Fruit fly (Drosophila melanogaster) whole organism, larva: Measurements from ENCODE around the gene alphaTub67C.

ENCODE experiments used
- noc ChIP-seq: fragments of 200-800 bp; sonication (Bioruptor generic); optimal IDR thresholded peaks from 3 replicates; lab custom pipeline; 2019; ENCODE audit warnings: missing biosample characterization, mild to moderate bottlenecking, missing genetic modification characterization, moderate library complexity

The alphaTub67C gene

DNA sequence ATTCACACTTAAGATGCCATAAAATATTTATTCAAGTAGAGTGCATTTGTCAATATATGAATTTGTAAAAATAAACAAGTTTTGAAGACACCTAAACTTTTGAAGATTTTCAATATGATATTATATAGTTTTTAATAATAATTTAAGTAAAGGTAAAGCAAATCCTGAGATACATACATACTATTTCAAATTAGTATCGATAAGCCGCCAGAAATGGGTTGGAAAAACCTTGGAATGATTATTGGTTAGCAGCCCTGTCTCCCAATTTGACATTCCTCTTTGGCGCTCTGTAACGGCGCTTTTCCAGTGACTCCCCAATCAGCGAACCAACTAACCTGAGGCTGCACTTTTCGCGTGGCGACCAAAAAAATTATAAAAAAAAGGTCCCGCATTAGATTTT is at the start of gene alphaTub67C:
Gene alphaTub67C (plus strand): TSS at position 301 of the 400 bp plus-strand sequence.
- TF ChIP-seq noc (tag; lab: Kevin White, UChicago): no peak

DNA sequence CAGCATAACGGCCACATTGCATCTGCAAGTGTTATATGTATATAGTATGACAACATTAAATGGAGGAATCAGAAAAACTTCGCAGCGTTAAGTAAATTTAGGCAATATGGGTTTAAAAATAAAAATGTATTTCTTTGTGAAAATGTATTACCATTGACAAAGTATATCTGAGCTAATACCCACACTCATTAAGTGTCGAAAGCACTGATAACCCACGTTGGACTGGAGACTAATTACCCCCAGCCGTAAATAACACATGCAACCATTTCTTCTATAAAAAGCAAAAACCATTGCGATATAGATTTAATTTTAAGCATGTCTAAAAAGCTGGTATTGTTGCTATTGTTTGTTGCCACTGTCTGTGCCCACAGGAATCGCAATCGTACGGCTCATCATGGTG is 43.3 kb upstream of the alphaTub67C start, which contains the start of gene CG8329:
Gene CG8329 (plus strand): TSS at position 301 of the 400 bp plus-strand sequence.
- no peak for TF ChIP-seq noc (tag; lab: Kevin White, UChicago)

DNA sequence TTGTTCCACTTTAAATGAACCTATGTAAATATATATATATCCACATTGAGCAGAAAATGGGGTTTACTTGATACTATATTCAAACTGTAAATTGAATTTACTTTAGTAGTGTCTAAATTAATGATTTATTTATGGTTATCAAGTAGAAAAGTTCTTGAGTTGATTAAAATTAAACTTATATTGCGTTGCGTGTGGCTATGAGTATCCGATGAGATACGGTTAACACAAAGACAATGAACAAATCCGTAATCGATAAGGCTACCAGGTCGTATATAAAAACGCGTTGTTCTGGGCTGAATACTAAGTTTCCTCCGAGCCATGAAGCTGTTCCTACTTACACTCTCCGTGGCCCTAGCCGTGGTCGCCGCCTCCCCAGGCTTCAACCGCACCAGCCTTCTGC is 42.1 kb upstream of the alphaTub67C start, which contains the start of gene CG18179:
Gene CG18179 (plus strand): TSS at position 301 of the 400 bp plus-strand sequence.
- TF ChIP-seq noc (tag; lab: Kevin White, UChicago): no peak

DNA sequence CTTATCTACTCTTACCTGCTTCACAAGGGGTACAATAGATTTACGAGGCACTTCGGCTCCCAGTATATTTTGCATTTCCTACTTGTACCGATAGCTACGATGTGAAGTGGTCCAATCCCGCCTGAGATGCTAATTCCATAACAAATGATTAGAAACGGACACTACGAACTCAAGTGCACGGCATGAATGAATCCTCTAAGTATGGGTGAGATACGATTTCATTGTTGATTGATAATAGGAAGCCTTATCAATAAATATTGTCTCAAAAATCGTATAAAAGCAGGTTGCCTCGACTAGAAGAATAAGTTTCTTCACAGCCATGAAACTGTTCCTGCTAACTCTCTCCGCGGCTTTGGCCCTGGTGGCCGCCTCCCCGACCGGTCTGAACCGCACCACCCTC is 40.4 kb upstream of the alphaTub67C start, which contains the start of gene CG18180:
Gene CG18180 (plus strand): TSS at position 301 of the 400 bp plus-strand sequence.
- TF ChIP-seq noc (tag; lab: Kevin White, UChicago): no peak

DNA sequence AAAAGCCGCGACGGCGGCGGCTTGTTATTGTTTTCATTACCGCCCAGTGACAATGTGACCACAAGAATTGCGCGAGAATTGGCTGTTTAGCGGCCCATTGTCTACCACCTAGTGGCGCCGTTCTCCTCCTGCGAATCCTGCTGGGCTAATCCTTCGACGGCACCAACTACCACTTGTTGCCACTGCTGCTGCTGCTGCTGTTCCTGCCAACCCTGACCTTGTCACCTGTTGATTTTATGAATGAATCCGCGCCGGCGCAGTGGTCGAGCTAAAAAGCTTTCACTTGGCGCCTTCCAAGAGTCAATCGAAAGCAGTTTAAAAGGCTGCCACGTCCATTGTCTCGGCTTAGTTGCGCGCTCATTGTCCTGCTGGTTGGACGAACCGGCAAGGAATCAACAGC is 37.3 kb upstream of the alphaTub67C start, which contains the start of gene CNMaR:
Gene CNMaR (plus strand): TSS at position 348 of the 400 bp plus-strand sequence.
- no peak for TF ChIP-seq noc (tag; lab: Kevin White, UChicago)

DNA sequence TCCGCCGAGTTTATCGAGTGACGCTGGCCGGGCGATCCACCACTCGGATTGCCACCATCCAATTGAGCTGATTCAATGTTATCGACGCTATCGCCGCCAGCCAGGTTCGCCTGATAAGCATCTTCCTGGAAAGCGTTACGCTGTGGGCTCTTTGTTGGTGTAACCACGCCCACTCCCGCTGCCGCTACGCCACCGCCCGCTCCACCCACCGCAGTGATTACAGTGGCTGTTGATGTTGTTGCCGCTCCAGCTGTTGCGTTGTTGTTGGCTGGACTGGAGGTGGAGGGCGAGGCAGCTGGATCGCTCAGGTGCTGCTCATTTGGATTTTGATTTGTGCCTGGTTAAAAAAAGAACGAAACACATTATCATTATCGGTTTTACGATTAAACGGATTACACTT is 9.7 kb upstream of the alphaTub67C start:
- no peak for TF ChIP-seq noc (tag; lab: Kevin White, UChicago)

DNA sequence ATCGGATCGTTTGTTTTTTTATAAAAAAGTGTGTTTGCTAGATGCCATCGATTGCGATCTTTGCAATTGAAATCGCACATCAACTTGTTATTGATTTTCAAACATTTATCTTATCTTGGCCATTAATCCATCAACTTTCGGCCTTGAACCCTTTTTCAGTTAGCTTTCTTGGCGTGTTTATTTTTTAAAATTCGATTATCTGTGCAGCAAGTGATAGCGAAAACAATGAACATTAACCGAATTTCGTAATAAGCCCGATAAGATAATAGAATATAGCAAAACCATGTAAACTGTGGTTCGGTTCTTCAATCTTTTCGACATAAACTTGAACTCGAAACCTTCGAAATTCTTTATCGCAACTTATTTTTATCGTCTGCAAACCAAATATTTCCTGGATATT is 6.8 kb upstream of the alphaTub67C start:
- TF ChIP-seq noc (tag; lab: Kevin White, UChicago): no peak

DNA sequence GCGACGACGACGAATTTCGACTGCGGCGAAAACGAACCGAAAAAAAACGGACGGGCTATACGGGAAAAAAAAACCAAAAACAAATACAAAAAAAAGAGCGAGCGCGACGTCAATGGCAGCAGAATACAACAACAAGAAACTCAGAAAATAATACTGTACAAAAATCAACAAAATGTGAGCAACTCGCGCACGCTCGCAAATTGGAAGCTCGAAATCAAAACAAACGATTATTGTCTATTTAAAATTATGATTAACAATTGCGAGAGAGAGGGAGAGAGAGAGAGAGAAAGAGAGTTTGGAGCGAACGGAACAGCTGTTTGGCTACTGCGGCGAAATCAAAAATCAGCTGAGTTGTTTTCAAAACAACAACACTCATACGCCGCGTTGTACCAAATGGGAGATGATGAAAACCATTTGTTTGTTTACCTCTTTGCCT is 5.5 kb upstream of the alphaTub67C start:
- peak; percentile 31 for TF ChIP-seq noc (tag; lab: Kevin White, UChicago)

DNA sequence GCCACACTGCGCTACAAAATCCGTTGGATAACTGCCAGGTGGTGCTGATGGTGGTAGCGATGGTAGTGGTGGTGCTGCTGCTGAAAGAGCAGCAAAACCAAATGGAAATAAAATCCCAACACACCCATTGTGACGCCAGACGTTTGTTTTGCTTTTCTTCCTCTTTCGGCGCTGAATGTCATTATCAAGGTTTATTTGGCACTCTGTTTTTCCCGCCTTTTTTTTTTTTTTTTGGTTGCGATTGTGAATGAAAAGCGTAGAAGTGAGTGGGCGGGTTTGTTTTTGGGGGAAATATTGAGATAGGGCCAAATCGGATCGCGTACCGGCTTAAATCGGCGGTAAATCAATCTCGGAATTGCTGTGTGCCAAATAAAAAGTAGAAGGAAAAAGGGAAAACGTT is 3.8 kb upstream of the alphaTub67C start:
- no peak for TF ChIP-seq noc (tag; lab: Kevin White, UChicago)

DNA sequence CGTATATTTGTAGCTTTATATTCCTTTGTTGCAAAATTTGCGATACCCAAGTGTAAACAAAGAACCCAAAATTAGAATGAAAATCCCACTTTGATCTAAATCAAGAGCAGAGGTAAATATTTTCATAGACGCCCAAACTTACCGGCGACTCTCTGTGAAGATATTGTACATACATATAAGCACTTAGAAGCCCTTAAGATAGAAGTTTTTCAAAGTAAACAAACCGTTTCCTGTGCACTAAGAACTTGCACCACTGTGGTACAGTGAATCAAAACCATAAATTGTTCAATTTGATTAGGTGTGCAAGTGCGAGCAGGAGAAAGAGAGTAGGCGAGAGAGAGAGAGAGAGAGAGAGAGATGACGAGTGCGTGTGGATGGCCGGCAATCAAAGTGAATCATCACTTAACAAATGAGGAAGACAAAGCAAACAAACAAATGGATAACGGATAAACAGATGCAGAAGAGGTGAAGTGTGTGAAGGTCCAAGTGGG is 3.0 kb upstream of the alphaTub67C start:
- no peak for TF ChIP-seq noc (tag; lab: Kevin White, UChicago)

DNA sequence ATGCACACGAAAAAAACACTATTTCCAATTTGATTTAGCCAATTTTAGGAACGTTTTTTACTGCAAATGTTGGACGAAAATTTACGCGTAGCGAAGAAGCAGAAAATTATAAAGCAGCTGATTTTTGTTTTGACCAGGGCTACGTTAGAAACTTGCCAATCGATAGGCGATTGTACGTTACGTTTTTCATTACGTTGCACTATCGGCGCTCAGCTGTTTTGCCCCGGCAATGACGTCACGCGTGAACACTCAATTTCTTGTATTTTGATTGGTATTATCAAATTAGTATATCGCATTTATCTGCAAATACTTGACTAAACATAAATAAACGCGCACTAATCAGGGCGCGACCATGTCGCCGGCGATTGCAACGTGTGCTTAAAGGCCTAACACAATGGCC is 2.1 kb upstream of the alphaTub67C start, which contains the start of the genes fry and CG16717:
Gene fry (minus strand): TSS at position 110 of the 400 bp plus-strand sequence.
Gene CG16717 (plus strand): TSS at position 208 of the 400 bp plus-strand sequence.
- TF ChIP-seq noc (tag; lab: Kevin White, UChicago): no peak

DNA sequence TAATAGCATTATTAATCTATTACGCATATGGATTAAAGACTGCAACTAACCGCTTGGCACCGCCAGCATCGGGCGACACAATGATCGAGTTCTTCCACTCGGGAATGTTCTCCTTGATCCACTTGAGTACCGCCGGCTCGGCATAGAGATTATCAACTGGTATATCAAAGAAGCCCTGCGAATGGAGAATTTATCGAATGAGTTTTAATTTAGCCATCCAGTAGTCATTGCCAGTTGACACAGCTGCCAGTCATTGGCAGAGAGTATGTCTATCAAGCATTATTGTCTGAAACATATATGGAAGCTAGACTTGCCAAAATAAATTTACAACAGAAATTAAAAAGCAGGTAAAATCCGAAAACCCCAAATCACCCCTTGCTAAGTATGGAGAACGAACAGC is 3.8 kb downstream of the alphaTub67C start, which contains the start of gene CG16719:
Gene CG16719 (plus strand): TSS at position 301 of the 400 bp plus-strand sequence.
- no peak for TF ChIP-seq noc (tag; lab: Kevin White, UChicago)

DNA sequence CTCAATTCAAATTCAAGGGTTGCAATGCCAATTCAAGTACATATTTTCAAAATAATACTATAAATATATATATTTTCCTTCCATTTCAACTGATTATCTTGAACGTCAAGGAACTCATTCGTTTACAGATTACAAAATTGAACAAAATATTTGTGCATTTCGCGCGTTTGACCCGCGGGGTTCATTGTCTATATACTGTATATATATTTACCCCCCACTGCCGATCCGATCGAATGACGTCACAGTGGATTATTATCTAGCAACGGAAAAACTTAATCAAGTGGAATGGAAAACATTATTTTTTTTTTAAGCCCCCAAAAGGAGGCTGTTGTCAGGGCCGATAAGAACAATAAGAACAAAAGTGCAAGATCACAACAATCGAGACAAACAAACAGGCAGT is 6.5 kb downstream of the alphaTub67C start:
- no peak for TF ChIP-seq noc (tag; lab: Kevin White, UChicago)

DNA sequence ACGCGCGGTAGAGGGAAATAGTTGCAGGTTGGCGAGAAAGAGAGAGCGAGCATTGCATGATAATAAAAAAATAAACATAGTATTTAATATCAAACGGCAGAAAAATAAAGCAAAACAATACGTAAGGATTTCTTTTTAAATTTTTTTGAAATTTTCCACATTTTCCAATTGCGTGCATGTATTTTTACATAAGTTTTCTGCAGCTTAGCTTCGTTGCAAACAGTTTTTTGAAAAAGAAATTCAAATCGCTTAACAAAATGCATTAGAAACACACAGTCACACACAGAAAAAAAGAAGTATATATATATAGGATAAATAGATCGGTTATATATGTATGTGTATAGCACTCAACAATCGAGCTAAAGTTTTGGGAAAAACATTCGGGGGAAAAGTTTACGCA is 7.6 kb downstream of the alphaTub67C start:
- TF ChIP-seq noc (tag; lab: Kevin White, UChicago): no peak

DNA sequence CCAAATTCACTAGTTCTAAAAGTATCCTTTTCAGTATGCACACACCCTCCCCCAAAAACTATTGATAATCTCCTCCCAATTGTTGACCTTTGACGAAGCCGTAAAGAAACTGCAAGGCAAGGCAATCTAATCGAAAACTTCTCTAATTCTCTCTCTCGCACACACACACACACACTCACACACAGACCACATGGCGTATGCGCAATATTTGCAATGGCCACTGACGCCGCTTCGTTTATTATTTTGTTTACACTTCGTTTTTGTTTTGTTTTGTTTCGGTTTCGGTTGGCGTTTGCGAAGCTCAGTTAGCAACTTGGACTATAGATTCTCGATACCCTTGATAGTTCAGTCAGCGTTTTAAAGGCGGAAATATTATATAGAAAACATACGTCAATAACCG is 8.7 kb downstream of the alphaTub67C start:
- no peak for TF ChIP-seq noc (tag; lab: Kevin White, UChicago)

DNA sequence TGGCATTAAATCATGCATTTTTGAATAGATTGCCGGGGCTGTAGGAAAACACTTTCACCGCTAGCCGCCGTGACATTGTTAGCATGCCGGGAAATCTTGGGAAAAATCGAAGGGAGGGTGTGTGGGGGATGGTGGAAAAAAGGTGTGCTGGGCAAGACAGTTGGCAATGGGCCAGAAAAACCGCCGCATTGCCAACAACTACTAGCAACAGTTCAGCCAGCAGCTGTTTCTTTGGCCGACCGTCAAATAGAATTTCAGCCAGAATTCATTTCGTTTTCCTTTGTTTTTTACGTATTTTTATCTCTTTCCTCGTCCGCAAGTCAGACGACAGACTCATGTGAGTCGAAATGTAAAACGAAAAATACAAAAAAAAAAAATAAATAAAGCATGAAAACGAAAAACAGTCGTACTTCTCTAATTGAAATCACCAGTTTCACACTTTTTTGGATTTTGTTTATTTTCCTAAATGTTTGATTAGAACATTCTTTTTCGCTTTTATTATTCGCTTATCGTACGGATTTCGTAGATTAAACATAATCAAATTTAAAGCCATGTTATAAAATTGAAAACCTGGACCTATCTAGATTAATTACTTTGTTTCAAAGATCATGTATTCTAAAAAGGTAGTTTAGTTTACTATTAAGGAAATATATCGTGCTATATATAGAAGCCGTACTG is 9.9 kb downstream of the alphaTub67C start:
- TF ChIP-seq noc (tag; lab: Kevin White, UChicago): peak; percentile 96

DNA sequence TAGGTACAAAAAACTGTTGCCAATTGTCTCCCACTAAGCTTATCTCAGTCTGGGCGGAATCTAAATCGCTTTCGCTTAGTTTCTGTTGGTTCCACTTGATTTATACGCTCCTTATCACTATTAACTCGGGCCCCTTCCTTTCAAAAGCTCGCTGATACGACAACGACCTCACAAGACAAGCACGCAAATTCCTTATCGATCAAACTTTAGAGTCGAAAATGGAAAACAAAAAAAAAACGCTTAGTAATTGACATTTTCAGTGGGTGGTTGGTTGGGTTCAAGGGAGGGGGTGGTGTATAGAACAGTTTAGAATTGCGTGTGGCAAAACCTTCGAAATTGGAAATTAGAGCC is 10.4 kb downstream of the alphaTub67C start:
- peak; percentile 91 for TF ChIP-seq noc (tag; lab: Kevin White, UChicago)
